Fruit fly (Drosophila melanogaster) whole organism, embryonic: ENCODE measurements around the gene Ask1.
A peak's percentile ranks its signal among the peaks of the same experiment; 100 is the strongest.

ENCODE experiments used
- BtbVII ChIP-seq: fragments of 200-800 bp; sonication (Bioruptor generic); optimal IDR thresholded peaks from 3 replicates; lab custom pipeline; 2017; ENCODE audit warnings: missing biosample characterization, mild to moderate bottlenecking, missing genetic modification characterization
- CG10147 ChIP-seq: fragments of 200-800 bp; sonication (Bioruptor generic); optimal IDR thresholded peaks from 2 replicates; lab custom pipeline; 2019; ENCODE audit warnings: missing biosample characterization, mild to moderate bottlenecking, missing genetic modification characterization, moderate library complexity
- CG10654 ChIP-seq: fragments of 200-800 bp; sonication (Bioruptor generic); optimal IDR thresholded peaks from 2 replicates; lab custom pipeline; 2016; ENCODE audit warnings: missing biosample characterization, missing genetic modification characterization
- CG12391 ChIP-seq: fragments of 200-800 bp; sonication (Bioruptor generic); optimal IDR thresholded peaks from 3 replicates; lab custom pipeline; 2018; ENCODE audit warnings: missing biosample characterization, mild to moderate bottlenecking, missing genetic modification characterization, moderate library complexity
- CG14667 ChIP-seq: fragments of 200-800 bp; sonication (Bioruptor generic); IDR thresholded peaks from 2 replicates; pipeline ENCODE4 v1.3.6; 2022; ENCODE audit warnings: missing biosample characterization, missing genetic modification characterization
- CG15696 ChIP-seq: fragments of 200-800 bp; sonication (Bioruptor generic); optimal IDR thresholded peaks from 2 replicates; lab custom pipeline; 2019; ENCODE audit warnings: missing biosample characterization, mild to moderate bottlenecking, missing genetic modification characterization, moderate library complexity
- CG17385 ChIP-seq: fragments of 200-800 bp; sonication (Bioruptor generic); optimal IDR thresholded peaks from 3 replicates; lab custom pipeline; 2018; ENCODE audit warnings: missing biosample characterization, mild to moderate bottlenecking, missing genetic modification characterization
- CG18599 ChIP-seq: fragments of 200-800 bp; sonication (Bioruptor generic); optimal IDR thresholded peaks from 3 replicates; lab custom pipeline; 2017; ENCODE audit warnings: missing biosample characterization, missing genetic modification characterization, mild to moderate bottlenecking, moderate library complexity, missing genetic modification reagents
- CG2678 ChIP-seq: fragments of 200-800 bp; sonication (Bioruptor generic); optimal IDR thresholded peaks from 3 replicates; lab custom pipeline; 2019; ENCODE audit warnings: missing biosample characterization, mild to moderate bottlenecking, missing genetic modification characterization, moderate library complexity
- CG3065 ChIP-seq: fragments of 200-800 bp; sonication (Bioruptor generic); optimal IDR thresholded peaks from 2 replicates; lab custom pipeline; 2016; ENCODE audit warnings: missing biosample characterization, missing genetic modification characterization
- CG3163 ChIP-seq: fragments of 200-800 bp; sonication (Bioruptor generic); optimal IDR thresholded peaks from 3 replicates; lab custom pipeline; 2016; ENCODE audit warnings: missing biosample characterization, missing genetic modification characterization
- CG4360 ChIP-seq: fragments of 200-800 bp; sonication (Bioruptor generic); IDR thresholded peaks from 2 replicates; pipeline ENCODE4 v1.3.6; 2022; ENCODE audit warnings: missing biosample characterization, missing genetic modification characterization
- CG6683 ChIP-seq: fragments of 200-800 bp; sonication (Bioruptor generic); optimal IDR thresholded peaks from 2 replicates; lab custom pipeline; 2017; ENCODE audit warnings: missing biosample characterization, mild to moderate bottlenecking, missing genetic modification characterization, missing genetic modification reagents
- CG6813 ChIP-seq: fragments of 200-800 bp; sonication (Bioruptor generic); optimal IDR thresholded peaks from 2 replicates; lab custom pipeline; 2017; ENCODE audit warnings: missing biosample characterization, missing genetic modification characterization, mild to moderate bottlenecking, moderate library complexity, missing genetic modification reagents
- CHES-1-like ChIP-seq: fragments of 200-800 bp; sonication (Bioruptor generic); optimal IDR thresholded peaks from 2 replicates; lab custom pipeline; 2016; ENCODE audit warnings: missing biosample characterization, missing genetic modification characterization
- D19A ChIP-seq: fragments of 200-800 bp; optimal IDR thresholded peaks from 3 replicates; lab custom pipeline; 2019; ENCODE audit warnings: missing biosample characterization, mild to moderate bottlenecking, missing genetic modification characterization, moderate library complexity
- E2f1 ChIP-seq: fragments of 200-800 bp; sonication (Bioruptor generic); IDR thresholded peaks from 2 replicates; pipeline ENCODE4 v1.3.6; 2022; ENCODE audit warnings: missing biosample characterization, missing genetic modification characterization
- Ets97D ChIP-seq: fragments of 200-800 bp; sonication (Bioruptor generic); optimal IDR thresholded peaks from 3 replicates; lab custom pipeline; 2016; ENCODE audit warnings: missing biosample characterization, missing genetic modification characterization
- Hmx ChIP-seq: fragments of 200-800 bp; sonication (Bioruptor generic); optimal IDR thresholded peaks from 2 replicates; lab custom pipeline; 2016; ENCODE audit warnings: missing biosample characterization, missing genetic modification characterization
- Kr ChIP-seq: fragments of 200-800 bp; sonication (Bioruptor generic); optimal IDR thresholded peaks from 2 replicates; lab custom pipeline; 2017; ENCODE audit warnings: missing biosample characterization, mild to moderate bottlenecking, missing genetic modification characterization
- Max ChIP-seq: fragments of 200-800 bp; sonication (Bioruptor generic); optimal IDR thresholded peaks from 2 replicates; lab custom pipeline; 2016; ENCODE audit warnings: missing biosample characterization, mild to moderate bottlenecking, missing genetic modification characterization
- Med ChIP-seq: fragments of 200-800 bp; sonication (Bioruptor generic); peaks from one replicate; lab custom pipeline; 2016; ENCODE audit warnings: missing biosample characterization, missing genetic modification characterization, mild to moderate bottlenecking, inconsistent platforms, moderate library complexity
- Meics ChIP-seq: fragments of 200-800 bp; sonication (Bioruptor generic); optimal IDR thresholded peaks from 2 replicates; lab custom pipeline; 2017; ENCODE audit warnings: missing biosample characterization, mild to moderate bottlenecking, missing genetic modification characterization
- Mrtf ChIP-seq: fragments of 200-800 bp; sonication (Bioruptor generic); IDR thresholded peaks from 3 replicates; pipeline ENCODE4 v1.3.6; 2022; ENCODE audit warnings: missing biosample characterization, missing genetic modification characterization
- NFAT ChIP-seq: fragments of 200-800 bp; sonication (Bioruptor generic); IDR thresholded peaks from 2 replicates; pipeline ENCODE4 v1.3.6; 2022; ENCODE audit warnings: missing biosample characterization, missing genetic modification characterization
- Oaz ChIP-seq: fragments of 200-800 bp; sonication (Bioruptor generic); IDR thresholded peaks from 2 replicates; pipeline ENCODE4 v1.3.6; 2022; ENCODE audit warnings: missing biosample characterization, missing genetic modification characterization
- Ravus ChIP-seq: fragments of 200-800 bp; sonication (Bioruptor generic); IDR thresholded peaks from 2 replicates; pipeline ENCODE4 v1.3.6; 2022; ENCODE audit warnings: missing biosample characterization, missing genetic modification characterization
- al ChIP-seq: fragments of 200-800 bp; sonication (Bioruptor generic); IDR thresholded peaks from 2 replicates; pipeline ENCODE4 v1.3.6; 2022; ENCODE audit warnings: missing biosample characterization, missing genetic modification characterization
- ato ChIP-seq: fragments of 200-800 bp; sonication (Bioruptor generic); IDR thresholded peaks from 2 replicates; pipeline ENCODE4 v1.3.6; 2022; ENCODE audit warnings: missing biosample characterization, missing genetic modification characterization; ENCODE audit not compliant: partially characterized antibody
- br ChIP-seq: fragments of >200 bp; optimal IDR thresholded peaks from 2 replicates; lab custom pipeline; 2017
- ci ChIP-seq: fragments of 200-800 bp; sonication (Bioruptor generic); IDR thresholded peaks from 3 replicates; pipeline ENCODE4 v1.3.6; 2022; ENCODE audit warnings: missing biosample characterization, missing genetic modification characterization
- cwo ChIP-seq: fragments of 200-800 bp; sonication (Bioruptor generic); optimal IDR thresholded peaks from 3 replicates; lab custom pipeline; 2017; ENCODE audit warnings: missing biosample characterization, missing genetic modification characterization, mild to moderate bottlenecking, moderate library complexity, missing genetic modification reagents
- dan ChIP-seq: fragments of 200-800 bp; sonication (Bioruptor generic); IDR thresholded peaks from 2 replicates; pipeline ENCODE4 v1.3.6; 2022; ENCODE audit warnings: missing biosample characterization, missing genetic modification characterization
- dmrt99B ChIP-seq: fragments of 200-800 bp; sonication (Bioruptor generic); optimal IDR thresholded peaks from 2 replicates; lab custom pipeline; 2018; ENCODE audit warnings: missing biosample characterization, mild to moderate bottlenecking, missing genetic modification characterization, moderate library complexity
- ems ChIP-seq: fragments of 200-800 bp; sonication (Bioruptor generic); optimal IDR thresholded peaks from 3 replicates; lab custom pipeline; 2016; ENCODE audit warnings: missing biosample characterization, missing genetic modification characterization
- eve ChIP-seq, 2 experiments: fragments of >200 bp; optimal IDR thresholded peaks; 2 replicates each; lab custom pipeline; 2017; ENCODE audit warnings: missing biosample characterization in 2 of 2, missing genetic modification characterization in 2 of 2
- fd102C ChIP-seq: fragments of 200-800 bp; sonication (Bioruptor generic); optimal IDR thresholded peaks from 2 replicates; lab custom pipeline; 2018; ENCODE audit warnings: missing biosample characterization, mild to moderate bottlenecking, missing genetic modification characterization, moderate library complexity
- gcm2 ChIP-seq: fragments of 200-800 bp; sonication (Bioruptor generic); optimal IDR thresholded peaks from 2 replicates; lab custom pipeline; 2016; ENCODE audit warnings: missing biosample characterization, missing genetic modification characterization
- grau ChIP-seq: fragments of 200-800 bp; optimal IDR thresholded peaks from 3 replicates; lab custom pipeline; 2019; ENCODE audit warnings: missing biosample characterization, mild to moderate bottlenecking, missing genetic modification characterization, moderate library complexity
- gsb-n ChIP-seq: fragments of 200-800 bp; sonication (Bioruptor generic); optimal IDR thresholded peaks from 3 replicates; lab custom pipeline; 2018; ENCODE audit warnings: missing biosample characterization, mild to moderate bottlenecking, missing genetic modification characterization
- hb ChIP-seq: fragments of 200-800 bp; sonication (Bioruptor generic); IDR thresholded peaks from 3 replicates; pipeline ENCODE4 v1.3.6; 2022; ENCODE audit warnings: missing biosample characterization, missing genetic modification characterization; ENCODE audit not compliant: partially characterized antibody
- luna ChIP-seq: fragments of 200-800 bp; sonication (Bioruptor generic); optimal IDR thresholded peaks from 2 replicates; lab custom pipeline; 2016; ENCODE audit warnings: missing biosample characterization, missing genetic modification characterization
- nerfin-2 ChIP-seq: fragments of 200-800 bp; sonication (Bioruptor generic); IDR thresholded peaks from 2 replicates; pipeline ENCODE4 v1.3.6; 2022; ENCODE audit warnings: missing biosample characterization, missing genetic modification characterization; ENCODE audit not compliant: partially characterized antibody
- shn ChIP-seq: fragments of 200-800 bp; sonication (Bioruptor generic); optimal IDR thresholded peaks from 3 replicates; lab custom pipeline; 2016; ENCODE audit warnings: missing biosample characterization, missing genetic modification characterization
- sna ChIP-seq: fragments of 200-800 bp; sonication (Bioruptor generic); IDR thresholded peaks from 2 replicates; pipeline ENCODE4 v1.3.6; 2022; ENCODE audit warnings: missing biosample characterization, missing genetic modification characterization; ENCODE audit not compliant: partially characterized antibody
- tin ChIP-seq: fragments of 200-800 bp; sonication (Bioruptor generic); optimal IDR thresholded peaks from 3 replicates; lab custom pipeline; 2016; ENCODE audit warnings: missing biosample characterization, missing genetic modification characterization
- trem ChIP-seq: fragments of 200-800 bp; optimal IDR thresholded peaks from 3 replicates; lab custom pipeline; 2019; ENCODE audit warnings: missing biosample characterization, mild to moderate bottlenecking, missing genetic modification characterization, moderate library complexity
- tx ChIP-seq: fragments of 200-800 bp; sonication (Bioruptor generic); optimal IDR thresholded peaks from 2 replicates; lab custom pipeline; 2016; ENCODE audit warnings: missing biosample characterization, missing genetic modification characterization
- vnd ChIP-seq: fragments of 200-800 bp; sonication (Bioruptor generic); IDR thresholded peaks from 3 replicates; pipeline ENCODE4 v1.3.6; 2022; ENCODE audit warnings: missing biosample characterization, missing genetic modification characterization; ENCODE audit not compliant: partially characterized antibody
- wek ChIP-seq: fragments of 200-800 bp; sonication (Bioruptor generic); optimal IDR thresholded peaks from 3 replicates; lab custom pipeline; 2018; ENCODE audit warnings: missing biosample characterization, mild to moderate bottlenecking, missing genetic modification characterization, moderate library complexity

Gene Ask1

DNA sequence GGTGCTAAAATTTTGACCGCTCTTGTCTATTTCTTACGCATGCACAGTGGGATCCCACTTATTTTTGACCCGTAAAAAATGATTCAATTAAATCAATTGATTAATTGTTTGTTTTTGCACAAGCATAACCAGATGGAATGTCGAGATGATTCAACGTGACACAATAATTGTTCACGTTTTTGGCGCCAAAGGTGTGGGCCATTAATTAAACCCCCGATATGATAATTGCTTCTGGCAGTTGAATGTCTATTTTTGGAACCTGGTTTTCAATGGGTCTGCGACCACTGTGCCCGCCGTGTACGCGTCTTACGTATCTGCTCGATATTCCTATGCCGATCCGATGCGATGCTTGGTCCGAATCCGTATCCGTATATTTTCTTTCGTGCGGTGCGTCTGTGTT lies 12.5 kb downstream of the Ask1 start (continued):
- TF ChIP-seq CG17385 (GFP tag; lab: Kevin White, UChicago), result peak; percentile 63
- 0 out of 3 replicates have a peak, but pooled peaks have one; percentile 40 for TF ChIP-seq vnd (GFP tag; lab: Robert Waterston, UW)
- TF ChIP-seq Max, result peak; percentile 31
- TF ChIP-seq fd102C (GFP tag; lab: Kevin White, UChicago), result no peak
- TF ChIP-seq CG15696 (tag; lab: Kevin White, UChicago), result peak; percentile 58
- TF ChIP-seq hb (GFP tag; lab: Robert Waterston, UW), result no peak
- peak; percentile 66 for TF ChIP-seq wek
- peak; percentile 65 for TF ChIP-seq CG12391 (tag; lab: Kevin White, UChicago)
- peak; percentile 71 for TF ChIP-seq Meics (GFP tag; lab: Kevin White, UChicago)
- TF ChIP-seq trem, result peak; percentile 37
- peak; percentile 70 for TF ChIP-seq grau
- TF ChIP-seq CG2678, result no peak
- peak; percentile 16 for TF ChIP-seq Ets97D (GFP tag; lab: Kevin White, UChicago)
- TF ChIP-seq br (lab: Kevin White, UChicago), result no peak
- TF ChIP-seq Mrtf (GFP tag; lab: Robert Waterston, UW), result 0 out of 3 replicates have a peak, but pooled peaks have one; percentile 60
- no peak for TF ChIP-seq sna (GFP tag; lab: Robert Waterston, UW)
- TF ChIP-seq CG18599 (GFP tag; lab: Kevin White, UChicago), result peak; percentile 78
- TF ChIP-seq Med (GFP tag; lab: Kevin White, UChicago), result peak; percentile 97
- TF ChIP-seq ems, result peak; percentile 80
- TF ChIP-seq CG10147, result peak; percentile 63
- TF ChIP-seq cwo (GFP tag; lab: Kevin White, UChicago), result peak; percentile 46
- peak; percentile 40 for TF ChIP-seq CHES-1-like (GFP tag; lab: Kevin White, UChicago)
- peak; percentile 67 for TF ChIP-seq D19A (tag; lab: Kevin White, UChicago)
- TF ChIP-seq Kr (GFP tag; lab: Kevin White, UChicago), result no peak
- TF ChIP-seq shn (GFP tag; lab: Kevin White, UChicago), result peak; percentile 75
- TF ChIP-seq CG3163 (GFP tag; lab: Kevin White, UChicago), result peak; percentile 25
- no peak for TF ChIP-seq Hmx (GFP tag; lab: Kevin White, UChicago)
- TF ChIP-seq Oaz (GFP tag; lab: Robert Waterston, UW), result 0 out of 2 replicates have a peak, but pooled peaks have one; percentile 20
- TF ChIP-seq tx, result peak; percentile 42
- peak; percentile 60 for TF ChIP-seq BtbVII (GFP tag; lab: Kevin White, UChicago)
- peak; percentile 59 for TF ChIP-seq CG10654 (GFP tag; lab: Kevin White, UChicago)
- peak; percentile 68 for TF ChIP-seq CG6813 (GFP tag; lab: Kevin White, UChicago)
- peak; percentile 55; the same call in 1 of the 2 replicates for TF ChIP-seq NFAT (GFP tag; lab: Robert Waterston, UW)
- no peak for TF ChIP-seq Ravus (GFP tag; lab: Robert Waterston, UW)
- peak; percentile 71 for TF ChIP-seq E2f1 (GFP tag; lab: Robert Waterston, UW)
- 0 out of 2 replicates have a peak, but pooled peaks have one; percentile 38 for TF ChIP-seq ato (GFP tag; lab: Robert Waterston, UW)
- TF ChIP-seq dmrt99B (tag; lab: Kevin White, UChicago), result peak; percentile 80
- TF ChIP-seq tin (GFP tag; lab: Kevin White, UChicago), result peak; percentile 74
- peak; percentile 66 for TF ChIP-seq CG14667 (GFP tag; lab: Robert Waterston, UW)
- peak; percentile 81 for TF ChIP-seq ci (GFP tag; lab: Robert Waterston, UW)
- TF ChIP-seq CG3065 (GFP tag; lab: Kevin White, UChicago), result no peak
- TF ChIP-seq CG4360 (GFP tag; lab: Robert Waterston, UW), result 0 out of 2 replicates have a peak, but pooled peaks have one; percentile 33
- TF ChIP-seq al (GFP tag; lab: Robert Waterston, UW), result peak; percentile 76
- peak; percentile 33 for TF ChIP-seq luna (GFP tag; lab: Kevin White, UChicago)
- peak; percentile 11 for TF ChIP-seq CG6683 (GFP tag; lab: Kevin White, UChicago)
- no peak for TF ChIP-seq nerfin-2
- TF ChIP-seq dan, result no peak
- TF ChIP-seq eve (GFP tag; optimal IDR thresholded peaks at IDR 0.05; lab: Kevin White, UChicago), result no peak
- TF ChIP-seq gcm2 (GFP tag; lab: Kevin White, UChicago), result peak; percentile 32
- TF ChIP-seq gsb-n, result peak; percentile 48
